Fruit fly (Drosophila melanogaster) whole organism: ENCODE results near the gene CG5888.

ENCODE experiments used
- CG8478 ChIP-seq: fragments of >200 bp; optimal IDR thresholded peaks from 2 replicates; lab custom pipeline; 2018; ENCODE audit warnings: inconsistent platforms
- Dll ChIP-seq: fragments of >200 bp; optimal IDR thresholded peaks from 2 replicates; lab custom pipeline; 2017
- psq ChIP-seq: fragments of >200 bp; optimal IDR thresholded peaks from 2 replicates; lab custom pipeline; 2017

- no peak for TF ChIP-seq psq (lab: Kevin White, UChicago)
- TF ChIP-seq CG8478 (lab: Kevin White, UChicago), result no peak
- no peak for TF ChIP-seq Dll (lab: Kevin White, UChicago)
These were observed 96.3 kb downstream of the CG5888 start for dm6 chr2L:16351805-16352584.
